Worm (Caenorhabditis elegans): Measurements from ENCODE around the gene kqt-3.

The kqt-3 gene

DNA sequence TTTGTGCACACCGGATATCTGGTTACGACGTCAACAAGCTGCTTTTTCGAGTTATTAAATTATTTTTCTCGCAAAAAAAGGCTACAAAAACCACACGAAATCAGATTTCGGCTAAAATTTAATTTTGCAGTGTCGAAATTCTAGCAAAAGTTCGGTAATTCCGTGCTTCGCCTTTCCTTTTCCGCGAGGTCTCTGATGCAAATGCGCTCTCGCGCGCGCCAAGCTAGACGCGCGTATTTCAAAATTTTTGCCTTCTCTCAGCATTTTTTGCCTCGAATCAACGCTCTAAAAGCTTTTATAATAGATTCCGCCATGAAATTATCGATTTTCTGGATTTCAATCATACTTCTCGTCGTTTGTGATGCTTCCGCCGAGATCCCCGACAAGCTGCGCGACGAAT is 26.7 kb downstream of the kqt-3 start, which contains the start of gene Y54G9A.5:
Gene Y54G9A.5, plus strand, starts transcription at position 245 of the 400 bp plus-strand sequence.
- TF ChIP-seq vab-7 (GFP tag; IDR thresholded peaks at IDR 0.05), result 0 out of 2 replicates have a peak, but pooled peaks have one; percentile 27
- no peak for TF ChIP-seq Y75B8A.6 (GFP tag; IDR thresholded peaks at IDR 0.05)
- peak; percentile 80 for TF ChIP-seq unc-130 (GFP tag; optimal IDR thresholded peaks at IDR 0.05)
- TF ChIP-seq nhr-76 (tag; optimal IDR thresholded peaks at IDR 0.05), result no peak
- peak; percentile 67; the same call in 1 of the 2 replicates for TF ChIP-seq ceh-44 (GFP tag; IDR thresholded peaks at IDR 0.05)
- no peak for TF ChIP-seq hlh-30 (tag; optimal IDR thresholded peaks at IDR 0.05; ENCODE audit: insufficient read depth)
- no peak for TF ChIP-seq nhr-11 (tag; optimal IDR thresholded peaks at IDR 0.05)
- TF ChIP-seq Y105C5A.15 (GFP tag; IDR thresholded peaks at IDR 0.05), result no peak
- no peak for TF ChIP-seq tag-97 (GFP tag; IDR thresholded peaks at IDR 0.05)
- peak; percentile 39 for TF ChIP-seq mes-2 (tag; optimal IDR thresholded peaks at IDR 0.05; ENCODE audit: poor library complexity, severe bottlenecking)
- 0 out of 2 replicates have a peak, but pooled peaks have one; percentile 12 for TF ChIP-seq nhr-42 (GFP tag; IDR thresholded peaks at IDR 0.05)
- TF ChIP-seq ceh-82 (tag; optimal IDR thresholded peaks at IDR 0.05), result no peak
- TF ChIP-seq ZK337.2 (GFP tag; IDR thresholded peaks at IDR 0.05), result 0 out of 2 replicates have a peak, but pooled peaks have one; percentile 37
- TF ChIP-seq nhr-25 (tag; optimal IDR thresholded peaks at IDR 0.05; ENCODE audit: borderline replicate concordance, insufficient read depth), result no peak
- 0 out of 2 replicates have a peak, but pooled peaks have one; percentile 36 for TF ChIP-seq Y48G9A.11 (GFP tag; IDR thresholded peaks at IDR 0.05)
- peak; percentile 90 for TF ChIP-seq lin-38 (GFP tag; IDR thresholded peaks at IDR 0.05)
- TF ChIP-seq php-3 (GFP tag; IDR thresholded peaks at IDR 0.05), result no peak

DNA sequence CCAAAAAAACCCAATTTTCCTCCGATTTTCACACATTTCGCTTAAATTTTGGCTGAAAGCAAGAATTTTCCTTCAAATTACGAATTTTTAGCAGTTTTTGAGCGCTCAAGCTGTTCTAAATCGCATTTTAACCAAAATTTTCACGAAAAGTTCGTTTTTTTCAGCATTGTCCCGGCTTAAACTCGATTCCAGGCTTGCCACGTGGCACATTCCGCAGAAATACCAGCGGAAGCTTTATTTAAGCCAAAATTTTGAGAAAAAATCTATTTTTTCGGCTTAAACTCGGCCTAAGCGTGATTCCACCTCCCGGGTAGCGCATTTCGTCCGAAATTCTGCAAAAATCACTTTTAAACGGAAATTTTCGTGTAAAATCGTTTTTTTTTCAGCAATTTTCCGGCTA is 27.7 kb downstream of the kqt-3 start:
- TF ChIP-seq lin-38 (GFP tag; IDR thresholded peaks at IDR 0.05), result peak; percentile 44; the same call in 1 of the 2 replicates
- no peak for TF ChIP-seq zfp-2 (tag; optimal IDR thresholded peaks at IDR 0.05)

DNA sequence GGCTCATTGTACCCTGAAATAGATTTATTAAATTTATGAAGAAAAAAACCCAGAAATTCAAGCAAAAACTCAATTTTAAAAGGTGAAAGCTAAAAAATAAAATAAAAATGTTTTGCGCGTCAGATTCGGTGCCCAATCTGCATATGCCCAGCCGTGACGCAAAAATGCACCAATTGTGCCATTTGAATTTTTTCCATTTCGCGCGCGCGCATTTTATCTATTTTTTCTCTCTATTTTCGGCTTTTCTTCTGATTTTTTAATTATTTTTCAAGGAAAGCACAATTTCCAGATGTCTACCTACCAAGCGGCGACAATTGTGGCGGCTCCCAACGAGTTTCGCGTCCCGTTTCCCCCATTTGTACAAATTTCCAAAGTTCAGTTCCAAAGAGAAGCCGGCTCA is 29.7 kb downstream of the kqt-3 start, which contains the start of the genes Y54G9A.7 and bub-3:
Gene Y54G9A.7, minus strand, starts transcription at position 7 of the 400 bp plus-strand sequence.
Gene bub-3, plus strand, starts transcription at position 270 of the 400 bp plus-strand sequence.
- TF ChIP-seq nhr-6 (tag; optimal IDR thresholded peaks at IDR 0.05) (no peak), attf-4 (tag; optimal IDR thresholded peaks at IDR 0.05) (no peak), dpl-1 (GFP tag; optimal IDR thresholded peaks at IDR 0.05) (peak; percentile 52), set-16 (GFP tag; IDR thresholded peaks at IDR 0.05) (no peak), T26A8.4 (GFP tag; IDR thresholded peaks at IDR 0.05) (no peak), dmd-6 (GFP tag; IDR thresholded peaks at IDR 0.05) (no peak), tag-97 (GFP tag; IDR thresholded peaks at IDR 0.05) (no peak), lin-29 (GFP tag; IDR thresholded peaks at IDR 0.05) (no peak), lsy-2 (tag; optimal IDR thresholded peaks at IDR 0.05) (peak in 1 of 2 experiments; percentile 31), ctbp-1 (GFP tag; IDR thresholded peaks at IDR 0.05) (no peak), unc-130 (GFP tag; optimal IDR thresholded peaks at IDR 0.05) (peak; percentile 25), zfp-2 (tag; optimal IDR thresholded peaks at IDR 0.05) (no peak), arid-1 (GFP tag; conservative IDR thresholded peaks at IDR 0.05) (no peak), Y5F2A.4 (GFP tag; optimal IDR thresholded peaks at IDR 0.05) (no peak), lin-38 (GFP tag; IDR thresholded peaks at IDR 0.05) (peak; percentile 67), hlh-11 (tag; optimal IDR thresholded peaks at IDR 0.05) (no peak), daf-12 (tag; optimal IDR thresholded peaks at IDR 0.05) (no peak), ces-1 (GFP tag; optimal IDR thresholded peaks at IDR 0.05) (no peak), vab-7 (GFP tag; IDR thresholded peaks at IDR 0.05) (no peak), lin-13 (GFP tag; optimal IDR thresholded peaks at IDR 0.05) (no peak), nhr-25 (tag; optimal IDR thresholded peaks at IDR 0.05; ENCODE audit: borderline replicate concordance, insufficient read depth) (no peak), nhr-48 (tag; optimal IDR thresholded peaks at IDR 0.05) (no peak), madf-5 (GFP tag; IDR thresholded peaks at IDR 0.05) (no peak), F26F4.8 (GFP tag; conservative IDR thresholded peaks at IDR 0.05) (no peak), zip-11 (GFP tag; IDR thresholded peaks at IDR 0.05) (no peak), ceh-44 (GFP tag; IDR thresholded peaks at IDR 0.05) (no peak), lin-39 (tag; optimal IDR thresholded peaks at IDR 0.05) (no peak), dmd-9 (GFP tag; IDR thresholded peaks at IDR 0.05) (no peak), saeg-2 (GFP tag; IDR thresholded peaks at IDR 0.05) (no peak), Y105C5A.15 (GFP tag; IDR thresholded peaks at IDR 0.05) (no peak), ZK546.5 (tag; optimal IDR thresholded peaks at IDR 0.05) (no peak), nhr-111 (GFP tag; optimal IDR thresholded peaks at IDR 0.05) (no peak), nhr-42 (GFP tag; IDR thresholded peaks at IDR 0.05) (no peak), ztf-11 (tag; optimal IDR thresholded peaks at IDR 0.05) (no peak), skn-1 (tag; optimal IDR thresholded peaks at IDR 0.05) (no peak), Y48G9A.11 (GFP tag; IDR thresholded peaks at IDR 0.05) (no peak), mes-2 (tag; optimal IDR thresholded peaks at IDR 0.05; ENCODE audit: poor library complexity, severe bottlenecking) (peak; percentile 53), mep-1 (tag; optimal IDR thresholded peaks at IDR 0.05) (no peak)
